Worm (Caenorhabditis elegans) whole organism, L3 larva: ENCODE measurements around the gene cyp-13A7.
A peak's percentile ranks its signal among the peaks of the same experiment; 100 is the strongest.

ENCODE experiments used
- ZK546.5 ChIP-seq: sonication (generic microtip); optimal IDR thresholded peaks from 2 replicates; lab custom pipeline; 2017; ENCODE audit warnings: missing biosample characterization, missing genetic modification characterization
- ceh-28 ChIP-seq: fragments of 150-350 bp; optimal IDR thresholded peaks from 2 replicates; lab custom pipeline; 2014; ENCODE audit warnings: missing biosample characterization, missing genetic modification reagents, missing genetic modification characterization
- elt-1 ChIP-seq: fragments of 150-350 bp; optimal IDR thresholded peaks from 2 replicates; lab custom pipeline; 2014; ENCODE audit warnings: missing biosample characterization, missing genetic modification characterization
- eor-1 ChIP-seq, 2 experiments: fragments of 150-350 bp; optimal IDR thresholded peaks; 2 replicates each; lab custom pipeline; 2014 to 2018; ENCODE audit warnings: missing biosample characterization in 2 of 2, missing genetic modification characterization in 2 of 2
- fkh-10 ChIP-seq: sonication (generic microtip); optimal IDR thresholded peaks from 2 replicates; lab custom pipeline; 2017; ENCODE audit warnings: missing biosample characterization, missing genetic modification reagents, missing genetic modification characterization
- mml-1 ChIP-seq: fragments of 150-350 bp; sonication (generic microtip); optimal IDR thresholded peaks from 3 replicates; lab custom pipeline; 2014; ENCODE audit warnings: missing biosample characterization, missing genetic modification characterization
- nhr-12 ChIP-seq: fragments of 150-350 bp; optimal IDR thresholded peaks from 2 replicates; lab custom pipeline; 2014; ENCODE audit warnings: missing biosample characterization, missing genetic modification characterization
- nhr-23 ChIP-seq: fragments of 150-350 bp; optimal IDR thresholded peaks from 2 replicates; lab custom pipeline; 2014; ENCODE audit warnings: missing biosample characterization, missing genetic modification reagents, missing genetic modification characterization
- nhr-77 ChIP-seq: fragments of 150-350 bp; optimal IDR thresholded peaks from 2 replicates; lab custom pipeline; 2014; ENCODE audit warnings: missing biosample characterization, missing genetic modification characterization
- snpc-4 ChIP-seq: fragments of 150-350 bp; optimal IDR thresholded peaks from 2 replicates; lab custom pipeline; 2014; ENCODE audit warnings: missing biosample characterization, missing genetic modification characterization
- ztf-11 ChIP-seq: fragments of 150-350 bp; optimal IDR thresholded peaks from 2 replicates; lab custom pipeline; 2014; ENCODE audit warnings: missing biosample characterization, missing genetic modification characterization

ce11 chrII:9755425-9755824, 48.0 kb upstream of the cyp-13A7 start:
- TF ChIP-seq elt-1 (tag; lab: Kevin White, UChicago), result no peak
- no peak for TF ChIP-seq eor-1 (tag; optimal IDR thresholded peaks at IDR 0.05; lab: Kevin White, UChicago)
- TF ChIP-seq ceh-28 (tag; lab: Kevin White, UChicago), result no peak
- peak; percentile 45 for TF ChIP-seq fkh-10
- TF ChIP-seq nhr-12 (tag; lab: Kevin White, UChicago), result no peak
- no peak for TF ChIP-seq mml-1 (tag; lab: Kevin White, UChicago)
- TF ChIP-seq snpc-4, result no peak
- TF ChIP-seq ztf-11 (tag; lab: Kevin White, UChicago), result no peak
- no peak for TF ChIP-seq nhr-77 (tag; lab: Kevin White, UChicago)
- no peak for TF ChIP-seq nhr-23 (tag; lab: Kevin White, UChicago)
- TF ChIP-seq ZK546.5, result no peak
